Worm (Caenorhabditis elegans) whole organism, late embryonic: Measurements from ENCODE around the gene R03G8.6.

ENCODE experiments used
- ama-1 ChIP-seq: fragments of 150-350 bp; optimal IDR thresholded peaks from 2 replicates; lab custom pipeline; 2014
- ceh-9 ChIP-seq: sonication (generic microtip); optimal IDR thresholded peaks from 2 replicates; lab custom pipeline; 2016; ENCODE audit warnings: mild to moderate bottlenecking, missing genetic modification characterization, inconsistent platforms, missing compliant biosample characterization
- dve-1 ChIP-seq: sonication (generic microtip); optimal IDR thresholded peaks from 2 replicates; lab custom pipeline; 2017; ENCODE audit warnings: antibody characterized with exemption, mild to moderate bottlenecking, missing genetic modification characterization, missing compliant biosample characterization
- ets-4 ChIP-seq: sonication (generic microtip); optimal IDR thresholded peaks from 2 replicates; lab custom pipeline; 2016; ENCODE audit warnings: missing genetic modification characterization, missing compliant biosample characterization
- fkh-10 ChIP-seq: fragments of 150-350 bp; optimal IDR thresholded peaks from 2 replicates; lab custom pipeline; 2014; ENCODE audit warnings: missing biosample characterization, missing genetic modification reagents, missing genetic modification characterization
- hlh-6 ChIP-seq: sonication (generic microtip); optimal IDR thresholded peaks from 2 replicates; lab custom pipeline; 2016; ENCODE audit warnings: missing genotype, missing genetic modification characterization, missing compliant biosample characterization
- hlh-8 ChIP-seq: sonication (generic microtip); optimal IDR thresholded peaks from 2 replicates; lab custom pipeline; 2016; ENCODE audit warnings: missing genotype, missing genetic modification characterization, missing compliant biosample characterization
- pros-1 ChIP-seq: fragments of 150-350 bp; optimal IDR thresholded peaks from 2 replicates; lab custom pipeline; 2014; ENCODE audit warnings: missing biosample characterization, missing genetic modification reagents, missing genetic modification characterization
- unc-55 ChIP-seq: sonication (generic microtip); optimal IDR thresholded peaks from 2 replicates; lab custom pipeline; 2017; ENCODE audit warnings: missing biosample characterization, missing genetic modification reagents, missing genetic modification characterization
- ztf-16 ChIP-seq: sonication (generic microtip); optimal IDR thresholded peaks from 2 replicates; lab custom pipeline; 2017; ENCODE audit warnings: missing genetic modification characterization, missing compliant biosample characterization

DNA sequence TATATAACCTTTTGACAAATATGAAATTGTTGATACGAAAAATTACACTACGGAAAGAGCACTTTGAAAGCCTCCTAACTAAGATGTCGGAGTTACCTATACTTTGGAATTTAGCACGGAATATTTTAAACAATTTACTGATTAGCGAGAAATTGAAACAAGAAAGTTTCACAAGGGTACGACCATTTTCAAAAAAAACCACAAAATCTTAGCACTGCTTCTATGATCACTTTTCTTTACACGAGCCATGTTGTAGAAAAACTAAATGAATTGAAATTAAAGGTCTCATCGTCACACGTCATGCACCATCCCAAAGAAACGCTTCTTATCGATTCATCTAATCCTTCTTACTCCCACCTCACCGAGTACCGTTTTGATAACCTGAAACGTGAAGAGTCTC is 34.5 kb upstream of the R03G8.6 start, which contains the start of gene F09A5.2:
- TF ChIP-seq hlh-8 (no peak), ceh-9 (no peak), pros-1 (no peak), dve-1 (tag; lab: Kevin White, UChicago) (no peak), ztf-16 (tag; lab: Kevin White, UChicago) (no peak), unc-55 (no peak), fkh-10 (GFP tag; lab: Kevin White, UChicago) (no peak), ama-1 (no peak), ets-4 (tag; lab: Kevin White, UChicago) (no peak), hlh-6 (tag; lab: Kevin White, UChicago) (no peak)
